Worm (Caenorhabditis elegans): ENCODE results near the gene mix-1.

ce11 chrII:10873631-10874030 is 49.6 kb downstream of the mix-1 start, which contains the start of gene orc-2:
- TF ChIP-seq dao-5 (tag; optimal IDR thresholded peaks at IDR 0.05), result no peak
- TF ChIP-seq him-1 (tag; optimal IDR thresholded peaks at IDR 0.05), result no peak

Data from whole organism, L4/young adult.